Worm (Caenorhabditis elegans): ENCODE results near the gene T08E11.1.

DNA sequence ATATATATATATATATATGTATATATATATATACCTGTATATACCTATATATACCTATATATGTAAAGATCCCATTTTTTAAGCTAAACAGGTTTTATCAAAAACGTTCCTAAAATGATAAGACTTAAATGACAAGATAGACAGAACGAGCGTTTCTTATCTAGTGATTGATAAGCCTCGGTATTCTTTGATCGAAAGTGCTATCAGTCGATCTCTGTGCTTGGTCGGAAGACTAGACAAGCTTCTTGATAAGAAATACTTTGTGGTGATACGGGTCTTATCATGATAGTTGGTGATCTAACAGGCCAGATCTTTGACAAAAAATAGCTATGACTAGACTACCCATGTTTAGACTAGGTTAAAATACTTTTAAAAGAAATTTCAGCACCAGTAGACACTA is 15.4 kb downstream of the T08E11.1 start:
- TF ChIP-seq nhr-28 (tag; optimal IDR thresholded peaks at IDR 0.05) (peak; percentile 96), unc-62 (GFP tag; optimal IDR thresholded peaks at IDR 0.05 in 1 of 2) (no peak), unc-62 (tag; optimal IDR thresholded peaks at IDR 0.05) (no peak), lin-13 (GFP tag; optimal IDR thresholded peaks at IDR 0.05) (no peak), egl-27 (tag; optimal IDR thresholded peaks at IDR 0.05) (no peak), fos-1 (tag; optimal IDR thresholded peaks at IDR 0.05) (no peak), hif-1 (tag; optimal IDR thresholded peaks at IDR 0.05) (no peak), daf-12 (tag; optimal IDR thresholded peaks at IDR 0.05) (no peak), Y75B8A.6 (GFP tag; IDR thresholded peaks at IDR 0.05) (no peak), pqm-1 (tag; optimal IDR thresholded peaks at IDR 0.05) (peak; percentile 99), ZK546.5 (tag; optimal IDR thresholded peaks at IDR 0.05) (no peak), dpl-1 (GFP tag; optimal IDR thresholded peaks at IDR 0.05) (no peak), ztf-7 (tag; optimal IDR thresholded peaks at IDR 0.05) (no peak), nhr-11 (tag; optimal IDR thresholded peaks at IDR 0.05) (no peak)
